Worm (Caenorhabditis elegans) whole organism, L4 larva: ENCODE measurements around the gene R07E5.5.

ENCODE experiments used
- D1046.2 ChIP-seq: fragments of 200-800 bp; sonication (Bioruptor generic); IDR thresholded peaks from 2 replicates; pipeline ENCODE4 v1.3.6; 2022; ENCODE audit warnings: missing genetic modification characterization, missing compliant biosample characterization
- F10B5.3 ChIP-seq: sonication (generic microtip); optimal IDR thresholded peaks from 2 replicates; lab custom pipeline; 2016; ENCODE audit warnings: mild to moderate bottlenecking, missing genetic modification characterization, missing compliant biosample characterization
- F26F4.8 ChIP-seq: fragments of 200-800 bp; sonication (Bioruptor generic); conservative IDR thresholded peaks from 2 replicates; pipeline ENCODE4 v1.3.6; 2022; ENCODE audit warnings: missing genetic modification characterization, missing compliant biosample characterization
- F37D6.2 ChIP-seq: sonication (generic microtip); optimal IDR thresholded peaks from 2 replicates; lab custom pipeline; 2016; ENCODE audit warnings: mild to moderate bottlenecking, missing genetic modification characterization, missing compliant biosample characterization
- T20F7.1 ChIP-seq: fragments of 200-800 bp; sonication (Bioruptor generic); optimal IDR thresholded peaks from 2 replicates; lab custom pipeline; 2018; ENCODE audit warnings: mild to moderate bottlenecking, missing genetic modification characterization, missing compliant biosample characterization
- T26A8.4 ChIP-seq: fragments of 200-800 bp; sonication (Bioruptor generic); IDR thresholded peaks from 2 replicates; pipeline ENCODE4 v1.3.6; 2022; ENCODE audit warnings: missing genetic modification characterization, missing compliant biosample characterization
- Y75B8A.6 ChIP-seq: fragments of 200-800 bp; sonication (Bioruptor generic); IDR thresholded peaks from 2 replicates; pipeline ENCODE4 v1.3.6; 2022; ENCODE audit warnings: missing genetic modification reagents, missing genetic modification characterization, missing compliant biosample characterization
- ZK337.2 ChIP-seq: fragments of 200-800 bp; sonication (Bioruptor generic); IDR thresholded peaks from 2 replicates; pipeline ENCODE4 v1.3.6; 2022; ENCODE audit warnings: missing genetic modification reagents, missing genetic modification characterization, missing compliant biosample characterization
- ZK546.5 ChIP-seq, 2 experiments: sonication (generic microtip); optimal IDR thresholded peaks; 2 replicates each; lab custom pipeline; 2017; ENCODE audit warnings: missing biosample characterization in 2 of 2, missing genetic modification characterization in 2 of 2
- aha-1 ChIP-seq: fragments of 150-350 bp; peaks from one replicate; lab custom pipeline; 2014; ENCODE audit warnings: missing biosample characterization, missing genetic modification characterization
- aly-2 ChIP-seq: sonication (generic microtip); optimal IDR thresholded peaks from 2 replicates; lab custom pipeline; 2018; ENCODE audit warnings: missing biosample characterization, missing genetic modification characterization
- ctbp-1 ChIP-seq: fragments of 200-800 bp; sonication (Bioruptor generic); IDR thresholded peaks from 2 replicates; pipeline ENCODE4 v1.3.6; 2022; ENCODE audit warnings: missing genetic modification reagents, missing genetic modification characterization, missing compliant biosample characterization
- daf-16 ChIP-seq, 3 experiments: sonication (generic microtip); optimal IDR thresholded peaks; 2 replicates each; lab custom pipeline; 2016 to 2017; ENCODE audit warnings: missing genetic modification characterization in 3 of 3, missing genetic modification reagents in 3 of 3, mild to moderate bottlenecking in 2 of 3, missing compliant biosample characterization in 2 of 3, missing biosample characterization in 1 of 3, moderate library complexity in 1 of 3
- dmd-9 ChIP-seq: fragments of 200-800 bp; sonication (Bioruptor generic); IDR thresholded peaks from 2 replicates; pipeline ENCODE4 v1.3.6; 2022; ENCODE audit warnings: missing genetic modification reagents, missing genetic modification characterization, missing compliant biosample characterization
- duxl-1 ChIP-seq: sonication (generic microtip); optimal IDR thresholded peaks from 2 replicates; lab custom pipeline; 2016; ENCODE audit warnings: mild to moderate bottlenecking, missing genetic modification characterization, moderate library complexity, missing compliant biosample characterization; ENCODE audit not compliant: poor library complexity
- dve-1 ChIP-seq: sonication (generic microtip); optimal IDR thresholded peaks from 2 replicates; lab custom pipeline; 2017; ENCODE audit warnings: antibody characterized with exemption, mild to moderate bottlenecking, missing genetic modification characterization, missing compliant biosample characterization; ENCODE audit not compliant: insufficient read depth
- hif-1 ChIP-seq, 2 experiments: sonication (generic microtip); optimal IDR thresholded peaks; 2 replicates each; lab custom pipeline; 2016 to 2017; ENCODE audit warnings: missing compliant biosample characterization in 2 of 2, missing genetic modification characterization in 2 of 2, missing genetic modification reagents in 2 of 2, missing genotype in 2 of 2, mild to moderate bottlenecking in 1 of 2
- hlh-30 ChIP-seq: sonication (generic microtip); optimal IDR thresholded peaks from 2 replicates; lab custom pipeline; 2017; ENCODE audit warnings: antibody characterized with exemption, mild to moderate bottlenecking, missing genetic modification characterization, missing compliant biosample characterization; ENCODE audit not compliant: insufficient read depth
- hmg-1.1 ChIP-seq: fragments of 200-800 bp; sonication (Bioruptor generic); IDR thresholded peaks from 2 replicates; pipeline ENCODE4 v1.3.6; 2022; ENCODE audit warnings: missing genetic modification reagents, missing genetic modification characterization, missing compliant biosample characterization
- jun-1 ChIP-seq: fragments of 150-350 bp; optimal IDR thresholded peaks from 2 replicates; lab custom pipeline; 2014; ENCODE audit warnings: missing biosample characterization, missing genetic modification reagents, missing genetic modification characterization
- lim-7 ChIP-seq: fragments of 200-800 bp; sonication (Bioruptor generic); IDR thresholded peaks from 2 replicates; pipeline ENCODE4 v1.3.6; 2022; ENCODE audit warnings: missing genetic modification characterization, missing compliant biosample characterization
- lin-1 ChIP-seq: fragments of 200-800 bp; sonication (Bioruptor generic); IDR thresholded peaks from 2 replicates; pipeline ENCODE4 v1.3.6; 2022; ENCODE audit warnings: missing genetic modification reagents, missing genetic modification characterization, missing compliant biosample characterization
- lin-38 ChIP-seq: fragments of 200-800 bp; sonication (Bioruptor generic); IDR thresholded peaks from 2 replicates; pipeline ENCODE4 v1.3.6; 2022; ENCODE audit warnings: missing genetic modification reagents, missing genetic modification characterization, missing compliant biosample characterization
- lir-3 ChIP-seq: sonication (generic microtip); optimal IDR thresholded peaks from 2 replicates; lab custom pipeline; 2016; ENCODE audit warnings: mild to moderate bottlenecking, missing genetic modification characterization, missing compliant biosample characterization
- lsy-2 ChIP-seq, 2 experiments: fragments of 150-350 bp in 1 of 2; sonication (generic microtip) in 1 of 2; optimal IDR thresholded peaks; 2 replicates each; lab custom pipeline; 2014 to 2017; ENCODE audit warnings: missing biosample characterization in 2 of 2, missing genetic modification characterization in 2 of 2
- madf-9 ChIP-seq: fragments of 200-800 bp; sonication (Bioruptor generic); conservative IDR thresholded peaks from 2 replicates; pipeline ENCODE4 v1.3.6; 2022; ENCODE audit warnings: missing genetic modification reagents, missing genetic modification characterization, missing compliant biosample characterization
- mes-2 ChIP-seq: sonication (generic microtip); optimal IDR thresholded peaks from 2 replicates; lab custom pipeline; 2016; ENCODE audit warnings: missing genotype, mild to moderate bottlenecking, missing genetic modification characterization, missing compliant biosample characterization; ENCODE audit not compliant: poor library complexity, severe bottlenecking
- mxl-3 ChIP-seq: fragments of 200-800 bp; sonication (Bioruptor generic); optimal IDR thresholded peaks from 2 replicates; lab custom pipeline; 2018; ENCODE audit warnings: mild to moderate bottlenecking, missing genetic modification characterization, missing compliant biosample characterization
- nhr-102 ChIP-seq: sonication (generic microtip); optimal IDR thresholded peaks from 2 replicates; lab custom pipeline; 2016; ENCODE audit warnings: mild to moderate bottlenecking, missing genetic modification characterization, moderate library complexity, missing compliant biosample characterization
- nhr-28 ChIP-seq: fragments of 150-350 bp; optimal IDR thresholded peaks from 2 replicates; lab custom pipeline; 2014; ENCODE audit warnings: missing biosample characterization, missing genetic modification characterization
- nhr-41 ChIP-seq: fragments of 200-800 bp; sonication (Bioruptor generic); IDR thresholded peaks from 2 replicates; pipeline ENCODE4 v1.3.6; 2022; ENCODE audit warnings: missing genetic modification reagents, missing genetic modification characterization, missing compliant biosample characterization
- nhr-42 ChIP-seq: fragments of 200-800 bp; sonication (Bioruptor generic); IDR thresholded peaks from 2 replicates; pipeline ENCODE4 v1.3.6; 2022; ENCODE audit warnings: missing genetic modification characterization, missing compliant biosample characterization
- nhr-48 ChIP-seq: sonication (generic microtip); optimal IDR thresholded peaks from 2 replicates; lab custom pipeline; 2016; ENCODE audit warnings: mild to moderate bottlenecking, missing genetic modification characterization, missing compliant biosample characterization
- pqm-1 ChIP-seq: sonication (generic microtip); optimal IDR thresholded peaks from 2 replicates; lab custom pipeline; 2017; ENCODE audit warnings: missing biosample characterization, missing genetic modification characterization
- rbr-2 ChIP-seq: sonication (generic microtip); optimal IDR thresholded peaks from 2 replicates; lab custom pipeline; 2016; ENCODE audit warnings: missing genotype, missing genetic modification characterization, missing compliant biosample characterization
- spr-1 ChIP-seq: sonication (generic microtip); optimal IDR thresholded peaks from 2 replicates; lab custom pipeline; 2016; ENCODE audit warnings: mild to moderate bottlenecking, missing genetic modification characterization, missing compliant biosample characterization
- spr-3 ChIP-seq: fragments of 200-800 bp; sonication (Bioruptor generic); optimal IDR thresholded peaks from 2 replicates; lab custom pipeline; 2018; ENCODE audit warnings: mild to moderate bottlenecking, missing genetic modification characterization, missing compliant biosample characterization
- tra-1 ChIP-seq: fragments of 200-800 bp; sonication (Bioruptor generic); IDR thresholded peaks from 2 replicates; pipeline ENCODE4 v1.3.6; 2022; ENCODE audit warnings: missing genetic modification reagents, missing genetic modification characterization, missing compliant biosample characterization
- unc-39 ChIP-seq: sonication (generic microtip); optimal IDR thresholded peaks from 2 replicates; lab custom pipeline; 2017; ENCODE audit warnings: missing biosample characterization, missing genetic modification characterization
- unc-62 ChIP-seq, 3 experiments: fragments of 150-350 bp in 1 of 3; sonication (generic microtip); optimal IDR thresholded peaks in 2 of 3; peaks in 1 of 3; 1 replicate in 1 of 3; 2 replicates in 2 of 3; lab custom pipeline; 2014 to 2017; ENCODE audit warnings: missing biosample characterization in 3 of 3, missing genetic modification characterization in 3 of 3, missing genetic modification reagents in 3 of 3, missing genotype in 1 of 3
- vab-7 ChIP-seq: fragments of 200-800 bp; sonication (Bioruptor generic); IDR thresholded peaks from 2 replicates; pipeline ENCODE4 v1.3.6; 2022; ENCODE audit warnings: missing genetic modification reagents, missing genetic modification characterization, missing compliant biosample characterization
- zfp-3 ChIP-seq: fragments of 200-800 bp; sonication (Bioruptor generic); conservative IDR thresholded peaks from 2 replicates; pipeline ENCODE4 v1.3.6; 2022; ENCODE audit warnings: missing genetic modification reagents, missing genetic modification characterization, missing compliant biosample characterization

R07E5.5 gene

ce11 chrIII:4362332-4362731 lies 34.9 kb upstream of the R07E5.5 start (continued):
- TF ChIP-seq aly-2: no peak
- no peak for TF ChIP-seq nhr-48 (tag; lab: Kevin White, UChicago)
- TF ChIP-seq vab-7: peak; percentile 71

DNA sequence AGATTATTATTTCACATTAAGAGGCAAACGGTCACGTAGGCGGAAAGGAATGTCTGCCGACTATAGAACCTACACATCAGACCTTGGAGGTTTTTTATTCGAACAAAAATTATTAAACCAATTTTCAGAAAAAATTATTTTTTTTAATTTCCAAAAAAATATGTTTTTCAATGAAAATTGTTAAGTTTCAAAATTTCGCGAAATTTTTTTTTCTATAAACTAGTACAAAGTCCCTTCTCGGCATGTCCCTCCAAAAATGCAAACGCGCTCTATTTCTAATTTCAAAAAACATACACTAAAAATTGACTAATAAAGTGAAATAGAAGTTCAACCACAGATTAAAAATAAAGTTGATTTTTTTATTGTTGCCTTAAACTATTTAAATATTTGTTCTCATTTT lies 32.2 kb upstream of the R07E5.5 start, which contains the start of gene ckb-1:
TSS of gene ckb-1 (plus strand) at position 301 of the 400 bp plus-strand sequence.
- TF ChIP-seq lin-38 (GFP tag; lab: Robert Waterston, UW): peak; percentile 39; the same call in 1 of the 2 replicates
- peak; percentile 8 for TF ChIP-seq mes-2 (tag; lab: Kevin White, UChicago)
- no peak for TF ChIP-seq unc-62 (GFP tag; optimal IDR thresholded peaks at IDR 0.05 in 1 of 2; lab: Kevin White, UChicago)
- no peak for TF ChIP-seq unc-62 (tag; optimal IDR thresholded peaks at IDR 0.05; lab: Kevin White, UChicago)
- peak in 1 of 2 experiments; percentile 7 for TF ChIP-seq lsy-2 (tag; optimal IDR thresholded peaks at IDR 0.05; lab: Kevin White, UChicago)
- peak; percentile 15 for TF ChIP-seq dve-1
- no peak for TF ChIP-seq unc-39 (tag; lab: Kevin White, UChicago)

DNA sequence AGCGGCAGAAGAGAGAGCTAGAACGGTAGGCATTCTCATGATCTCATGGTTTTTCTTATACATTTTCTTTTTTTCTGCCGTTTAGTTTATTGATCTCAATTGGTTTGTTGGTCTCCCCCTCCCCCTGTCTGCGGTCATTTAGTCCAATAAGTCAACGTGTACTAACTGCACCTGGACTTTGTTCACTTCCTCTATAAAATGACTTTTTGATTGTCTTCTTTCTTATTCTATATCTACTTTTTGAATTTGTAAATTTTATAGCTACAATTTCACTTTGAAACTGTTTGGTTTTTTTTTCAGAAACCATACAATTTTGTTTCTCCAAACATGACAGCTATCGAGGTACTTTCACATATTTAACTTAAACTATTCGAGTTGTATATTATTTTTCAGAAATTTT lies 29.6 kb upstream of the R07E5.5 start, which contains the start of gene ckb-2:
TSS of gene ckb-2 (plus strand) at position 301 of the 400 bp plus-strand sequence.
- TF ChIP-seq daf-16 (GFP tag; optimal IDR thresholded peaks at IDR 0.05; lab: Kevin White, UChicago) (no peak), daf-16 (tag; optimal IDR thresholded peaks at IDR 0.05; lab: Kevin White, UChicago) (no peak), ZK546.5 (tag; optimal IDR thresholded peaks at IDR 0.05; lab: Kevin White, UChicago) (no peak)

ce11 chrIII:4369381-4369809 lies 27.8 kb upstream of the R07E5.5 start:
- peak; percentile 78 for TF ChIP-seq madf-9
- TF ChIP-seq T26A8.4 (GFP tag; lab: Robert Waterston, UW): peak; percentile 84
- peak; percentile 53; the same call in 1 of the 2 replicates for TF ChIP-seq nhr-41
- TF ChIP-seq lin-38 (GFP tag; lab: Robert Waterston, UW): peak; percentile 84
- TF ChIP-seq Y75B8A.6 (GFP tag; lab: Robert Waterston, UW): peak; percentile 59; the same call in 1 of the 2 replicates
- peak; percentile 82 for TF ChIP-seq zfp-3 (GFP tag; lab: Robert Waterston, UW)
- TF ChIP-seq D1046.2 (GFP tag; lab: Robert Waterston, UW): peak; percentile 52; the same call in 1 of the 2 replicates
- TF ChIP-seq nhr-48 (tag; lab: Kevin White, UChicago): peak; percentile 67
- TF ChIP-seq lin-1: 0 out of 2 replicates have a peak, but pooled peaks have one; percentile 43
- peak; percentile 69; the same call in 1 of the 2 replicates for TF ChIP-seq nhr-42 (GFP tag; lab: Robert Waterston, UW)
- peak; percentile 49 for TF ChIP-seq F10B5.3 (tag; lab: Kevin White, UChicago)
- TF ChIP-seq jun-1 (tag; lab: Kevin White, UChicago): peak; percentile 6
- peak; percentile 57 for TF ChIP-seq T20F7.1 (GFP tag; lab: Kevin White, UChicago)
- peak; percentile 41 for TF ChIP-seq mxl-3 (GFP tag; lab: Kevin White, UChicago)
- TF ChIP-seq spr-3 (GFP tag; lab: Kevin White, UChicago): peak; percentile 51
- TF ChIP-seq vab-7: peak; percentile 58; the same call in 1 of the 2 replicates
- peak; percentile 39; the same call in 1 of the 2 replicates for TF ChIP-seq dmd-9 (GFP tag; lab: Robert Waterston, UW)
- TF ChIP-seq hif-1 (tag; optimal IDR thresholded peaks at IDR 0.05; lab: Kevin White, UChicago): peak in 1 of 2 experiments; percentile 24
- peak; percentile 37 for TF ChIP-seq nhr-28 (tag; lab: Kevin White, UChicago)
- TF ChIP-seq lir-3 (tag; lab: Kevin White, UChicago): peak; percentile 52
- TF ChIP-seq duxl-1: peak; percentile 5
- peak; percentile 3 for TF ChIP-seq pqm-1
- peak; percentile 69; the same call in 1 of the 2 replicates for TF ChIP-seq ctbp-1 (GFP tag; lab: Robert Waterston, UW)
- peak; percentile 71 for TF ChIP-seq nhr-102 (tag; lab: Kevin White, UChicago)
- peak; percentile 96 for TF ChIP-seq aha-1 (tag; lab: Kevin White, UChicago)
- TF ChIP-seq spr-1 (tag; lab: Kevin White, UChicago): peak; percentile 63
- TF ChIP-seq lim-7 (GFP tag; lab: Robert Waterston, UW): peak; percentile 71
- peak; percentile 88 for TF ChIP-seq hmg-1.1 (GFP tag; lab: Robert Waterston, UW)
- TF ChIP-seq F26F4.8 (GFP tag; lab: Robert Waterston, UW): 0 out of 2 replicates have a peak, but pooled peaks have one; percentile 19
- TF ChIP-seq ZK337.2 (GFP tag; lab: Robert Waterston, UW): peak; percentile 64; the same call in 1 of the 2 replicates
- TF ChIP-seq hlh-30 (tag; lab: Kevin White, UChicago): peak; percentile 44
- peak; percentile 74 for TF ChIP-seq rbr-2 (tag; lab: Kevin White, UChicago)
- peak; percentile 65 for TF ChIP-seq tra-1 (GFP tag; lab: Robert Waterston, UW)
- TF ChIP-seq F37D6.2 (tag; lab: Kevin White, UChicago): peak; percentile 8
